Worm (Caenorhabditis elegans): ENCODE measurements around the gene F08A7.1.

- TF ChIP-seq pha-4 (tag; optimal IDR thresholded peaks at IDR 0.05) = no peak
- TF ChIP-seq unc-55 (GFP tag; optimal IDR thresholded peaks at IDR 0.05) = no peak
- TF ChIP-seq ceh-18 (tag; optimal IDR thresholded peaks at IDR 0.05) = no peak
- no peak for TF ChIP-seq fkh-6 (tag; optimal IDR thresholded peaks at IDR 0.05)
Measured at ce11 chrIV:17475242-17475641, 34.8 kb downstream of the F08A7.1 start, which contains the start of gene F11E6.9.

Measured in whole organism, late embryonic.